Worm (Caenorhabditis elegans): Measurements from ENCODE around the gene ceh-1.

The ceh-1 gene

ce11 chrX:4647104-4647503, 6.9 kb downstream of the ceh-1 start, which contains the start of gene C46C11.4 (continued):
- TF ChIP-seq ceh-22 (tag; optimal IDR thresholded peaks at IDR 0.05), result no peak
- no peak for TF ChIP-seq pat-9 (tag; optimal IDR thresholded peaks at IDR 0.05)
- TF ChIP-seq ceh-45 (GFP tag; IDR thresholded peaks at IDR 0.05), result no peak

- no peak for TF ChIP-seq F13H6.1 (tag; optimal IDR thresholded peaks at IDR 0.05)
Measured at ce11 chrX:4636821-4637220, 17.1 kb downstream of the ceh-1 start, which contains the start of gene hosl-1. hosl-1 (plus strand) TSS chrX:4637121.

ce11 chrX:4636143-4636542, 17.8 kb downstream of the ceh-1 start:
- no peak for TF ChIP-seq ceh-18 (tag; optimal IDR thresholded peaks at IDR 0.05)
- no peak for TF ChIP-seq pax-1 (tag; optimal IDR thresholded peaks at IDR 0.05)
- TF ChIP-seq ztf-16 (tag; optimal IDR thresholded peaks at IDR 0.05), result no peak
- no peak for TF ChIP-seq pag-3 (tag; optimal IDR thresholded peaks at IDR 0.05; ENCODE audit: borderline replicate concordance)
- TF ChIP-seq ceh-2 (tag; optimal IDR thresholded peaks at IDR 0.05), result no peak
- no peak for TF ChIP-seq ceh-34 (tag; optimal IDR thresholded peaks at IDR 0.05)
- no peak for TF ChIP-seq npax-4 (tag; optimal IDR thresholded peaks at IDR 0.05)
- no peak for TF ChIP-seq hlh-13 (GFP tag; optimal IDR thresholded peaks at IDR 0.05)
- no peak for TF ChIP-seq ceh-45 (GFP tag; IDR thresholded peaks at IDR 0.05)
- TF ChIP-seq hlh-30 (tag; optimal IDR thresholded peaks at IDR 0.05; ENCODE audit: insufficient read depth), result no peak
- no peak for TF ChIP-seq ceh-48 (tag; optimal IDR thresholded peaks at IDR 0.05)
- TF ChIP-seq ref-2 (tag; optimal IDR thresholded peaks at IDR 0.05), result no peak
- no peak for TF ChIP-seq fax-1 (tag; optimal IDR thresholded peaks at IDR 0.05)
- TF ChIP-seq odd-2 (tag; optimal IDR thresholded peaks at IDR 0.05), result no peak

ce11 chrX:4635643-4636042, 18.3 kb downstream of the ceh-1 start:
- no peak for TF ChIP-seq dve-1 (tag; optimal IDR thresholded peaks at IDR 0.05)
- TF ChIP-seq tbx-7 (tag; optimal IDR thresholded peaks at IDR 0.05), result no peak
- TF ChIP-seq hlh-15 (tag; optimal IDR thresholded peaks at IDR 0.05), result no peak
- TF ChIP-seq pat-9 (tag; optimal IDR thresholded peaks at IDR 0.05), result no peak
- no peak for TF ChIP-seq ceh-22 (tag; optimal IDR thresholded peaks at IDR 0.05)
- TF ChIP-seq ref-2 (tag; optimal IDR thresholded peaks at IDR 0.05), result no peak
- no peak for TF ChIP-seq ama-1 (optimal IDR thresholded peaks at IDR 0.05)
- TF ChIP-seq ceh-2 (tag; optimal IDR thresholded peaks at IDR 0.05), result peak; percentile 21
- no peak for TF ChIP-seq gmeb-2 (tag; optimal IDR thresholded peaks at IDR 0.05)
- peak; percentile 41 for TF ChIP-seq nfya-1 (tag; optimal IDR thresholded peaks at IDR 0.05)
- TF ChIP-seq fax-1 (tag; optimal IDR thresholded peaks at IDR 0.05), result no peak
- no peak for TF ChIP-seq ceh-45 (GFP tag; IDR thresholded peaks at IDR 0.05)
- peak; percentile 33 for TF ChIP-seq rnt-1 (tag; optimal IDR thresholded peaks at IDR 0.05)
- TF ChIP-seq hlh-30 (tag; optimal IDR thresholded peaks at IDR 0.05; ENCODE audit: insufficient read depth), result peak; percentile 78
- no peak for TF ChIP-seq elt-2 (tag; optimal IDR thresholded peaks at IDR 0.05)
- no peak for TF ChIP-seq elt-4 (tag; optimal IDR thresholded peaks at IDR 0.05)
- no peak for TF ChIP-seq lim-6 (tag; optimal IDR thresholded peaks at IDR 0.05)
- TF ChIP-seq T23F11.4 (GFP tag; optimal IDR thresholded peaks at IDR 0.05), result no peak
- TF ChIP-seq nhr-11 (tag; optimal IDR thresholded peaks at IDR 0.05), result no peak
- TF ChIP-seq pax-1 (tag; optimal IDR thresholded peaks at IDR 0.05), result no peak
- TF ChIP-seq ceh-18 (tag; optimal IDR thresholded peaks at IDR 0.05), result peak; percentile 48
- TF ChIP-seq C08G9.2 (tag; optimal IDR thresholded peaks at IDR 0.05), result peak; percentile 9
- TF ChIP-seq ceh-31 (tag; optimal IDR thresholded peaks at IDR 0.05), result peak; percentile 37
- TF ChIP-seq dmd-4 (tag; optimal IDR thresholded peaks at IDR 0.05; ENCODE audit: borderline replicate concordance), result no peak
- TF ChIP-seq ahr-1 (tag; optimal IDR thresholded peaks at IDR 0.05), result no peak
- no peak for TF ChIP-seq C38D4.7 (GFP tag; optimal IDR thresholded peaks at IDR 0.05)
- TF ChIP-seq lin-11 (tag; optimal IDR thresholded peaks at IDR 0.05), result no peak
- TF ChIP-seq zip-5 (tag; optimal IDR thresholded peaks at IDR 0.05), result no peak
- no peak for TF ChIP-seq odd-2 (tag; optimal IDR thresholded peaks at IDR 0.05)
- TF ChIP-seq pha-4 (tag; optimal IDR thresholded peaks at IDR 0.05), result no peak
- peak; percentile 22 for TF ChIP-seq ceh-34 (tag; optimal IDR thresholded peaks at IDR 0.05)
- no peak for TF ChIP-seq ttx-3 (tag; optimal IDR thresholded peaks at IDR 0.05)
- no peak for TF ChIP-seq eyg-1 (tag; optimal IDR thresholded peaks at IDR 0.05)
- TF ChIP-seq ceh-24 (tag; optimal IDR thresholded peaks at IDR 0.05), result no peak
- no peak for TF ChIP-seq nhr-232 (tag; optimal IDR thresholded peaks at IDR 0.05)
- no peak for TF ChIP-seq pqm-1 (tag; optimal IDR thresholded peaks at IDR 0.05)
- TF ChIP-seq sdc-2 (tag; optimal IDR thresholded peaks at IDR 0.05), result peak; percentile 44
- no peak for TF ChIP-seq K09A11.1 (tag; optimal IDR thresholded peaks at IDR 0.05; ENCODE audit: insufficient read depth)
- peak; percentile 29 for TF ChIP-seq unc-42 (tag; optimal IDR thresholded peaks at IDR 0.05)
- TF ChIP-seq fkh-6 (tag; optimal IDR thresholded peaks at IDR 0.05), result no peak

Measured in whole organism, late embryonic.